Worm (Caenorhabditis elegans) whole organism, L2 larva: ENCODE data around the gene lap-1.

Source experiments
- ama-1 ChIP-seq: fragments of 150-350 bp; optimal IDR thresholded peaks from 2 replicates; lab custom pipeline; 2018; ENCODE audit warnings: inconsistent platforms
- crh-2 ChIP-seq: sonication (generic microtip); optimal IDR thresholded peaks from 2 replicates; lab custom pipeline; 2017; ENCODE audit warnings: missing biosample characterization, missing genetic modification characterization
- lin-13 ChIP-seq: fragments of 150-350 bp; optimal IDR thresholded peaks from 2 replicates; lab custom pipeline; 2014; ENCODE audit warnings: missing biosample characterization, missing genetic modification reagents, missing genetic modification characterization
- mdl-1 ChIP-seq, 2 experiments: fragments of 150-350 bp in 1 of 2; sonication (generic microtip) in 1 of 2; optimal IDR thresholded peaks; 2 replicates each; lab custom pipeline; 2017; ENCODE audit warnings: missing biosample characterization in 2 of 2, missing genetic modification characterization in 2 of 2
- nhr-10 ChIP-seq: sonication (generic microtip); optimal IDR thresholded peaks from 2 replicates; lab custom pipeline; 2017; ENCODE audit warnings: missing biosample characterization, missing genetic modification characterization
- nhr-237 ChIP-seq: fragments of 150-350 bp; optimal IDR thresholded peaks from 2 replicates; lab custom pipeline; 2014; ENCODE audit warnings: missing biosample characterization, missing genetic modification characterization
- nhr-25 ChIP-seq: fragments of 150-350 bp; sonication (generic microtip); optimal IDR thresholded peaks from 3 replicates; lab custom pipeline; 2014; ENCODE audit warnings: missing biosample characterization, missing genetic modification characterization
- snpc-4 ChIP-seq: fragments of 150-350 bp; optimal IDR thresholded peaks from 2 replicates; lab custom pipeline; 2014; ENCODE audit warnings: missing biosample characterization, missing genetic modification characterization
- unc-39 ChIP-seq: fragments of 150-350 bp; optimal IDR thresholded peaks from 2 replicates; lab custom pipeline; 2014; ENCODE audit warnings: missing biosample characterization, missing genetic modification characterization
- unc-55 ChIP-seq: fragments of 150-350 bp; sonication (generic microtip); optimal IDR thresholded peaks from 3 replicates; lab custom pipeline; 2014; ENCODE audit warnings: missing biosample characterization, missing genetic modification reagents, missing genetic modification characterization
- zag-1 ChIP-seq: fragments of 150-350 bp; optimal IDR thresholded peaks from 2 replicates; lab custom pipeline; 2014; ENCODE audit warnings: missing biosample characterization, missing genetic modification characterization

DNA sequence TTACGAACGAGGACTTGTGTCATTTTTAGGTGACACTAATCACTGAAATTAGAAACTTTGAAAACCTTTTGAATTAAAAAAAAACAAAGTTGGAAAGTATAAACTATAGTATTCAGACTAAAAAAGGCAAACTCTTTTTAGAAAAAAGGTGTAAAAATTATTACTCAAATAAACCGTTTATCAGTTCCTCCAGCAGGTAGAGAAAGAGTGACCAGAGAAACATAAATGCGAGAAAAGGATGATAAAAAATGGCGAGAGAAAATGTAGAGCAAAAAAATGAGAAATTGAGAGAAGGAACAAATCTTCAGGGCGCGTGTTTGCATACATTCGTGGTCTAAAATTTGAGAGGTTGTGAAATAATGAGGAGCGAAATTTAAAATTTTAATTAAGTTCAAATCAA lies at the start of gene lap-1:
- TF ChIP-seq snpc-4 (tag; lab: Kevin White, UChicago) (no peak), nhr-10 (tag; lab: Kevin White, UChicago) (no peak), lin-13 (GFP tag; lab: Kevin White, UChicago) (no peak), nhr-237 (no peak), ama-1 (lab: Kevin White, UChicago) (no peak), nhr-25 (no peak), unc-55 (GFP tag; lab: Kevin White, UChicago) (no peak), zag-1 (tag; lab: Kevin White, UChicago) (no peak), mdl-1 (tag; optimal IDR thresholded peaks at IDR 0.05; lab: Kevin White, UChicago) (no peak), unc-39 (tag; lab: Kevin White, UChicago) (no peak), crh-2 (tag; lab: Kevin White, UChicago) (no peak)
